Fruit fly (Drosophila melanogaster): Measurements from ENCODE around the gene CG4452.
A peak's percentile ranks its signal among the peaks of the same experiment; 100 is the strongest.

CG4452 gene

dm6 chr3L:9380344-9380849 lies 13.2 kb downstream of the CG4452 start:
- TF ChIP-seq CG17801 (GFP tag; optimal IDR thresholded peaks at IDR 0.05; ENCODE audit: partially characterized antibody), result no peak

- no peak for TF ChIP-seq CG17801 (GFP tag; optimal IDR thresholded peaks at IDR 0.05; ENCODE audit: partially characterized antibody)
These were observed 14.4 kb downstream of the CG4452 start, which contains the start of gene Hsp23 for dm6 chr3L:9381602-9382001. Hsp23 (plus strand) TSS chr3L:9381882.

- TF ChIP-seq CG17801 (GFP tag; optimal IDR thresholded peaks at IDR 0.05; ENCODE audit: partially characterized antibody), result peak; percentile 99
These were observed 16.3 kb downstream of the CG4452 start, which contains the start of gene Hsp27 for dm6 chr3L:9383345-9384075. Hsp27 (plus strand) TSS chr3L:9384063.

- TF ChIP-seq CG17801 (GFP tag; optimal IDR thresholded peaks at IDR 0.05; ENCODE audit: partially characterized antibody), result no peak
These were observed 17.4 kb downstream of the CG4452 start for dm6 chr3L:9384445-9385079.

- no peak for TF ChIP-seq CG17801 (GFP tag; optimal IDR thresholded peaks at IDR 0.05; ENCODE audit: partially characterized antibody)
These were observed 24.3 kb downstream of the CG4452 start for dm6 chr3L:9391340-9391980.

dm6 chr3L:9396038-9396437 lies 28.9 kb downstream of the CG4452 start:
- peak; percentile 11 for TF ChIP-seq CG17801 (GFP tag; optimal IDR thresholded peaks at IDR 0.05; ENCODE audit: partially characterized antibody)

- TF ChIP-seq CG17801 (GFP tag; optimal IDR thresholded peaks at IDR 0.05; ENCODE audit: partially characterized antibody), result no peak
These were observed 29.5 kb downstream of the CG4452 start for dm6 chr3L:9396704-9397103.

- TF ChIP-seq CG17801 (GFP tag; optimal IDR thresholded peaks at IDR 0.05; ENCODE audit: partially characterized antibody), result peak; percentile 58
These were observed 30.0 kb downstream of the CG4452 start for dm6 chr3L:9397156-9397555.

- TF ChIP-seq CG17801 (GFP tag; optimal IDR thresholded peaks at IDR 0.05; ENCODE audit: partially characterized antibody), result no peak
These were observed 30.9 kb downstream of the CG4452 start for dm6 chr3L:9398028-9398427.

dm6 chr3L:9398435-9398981 lies 31.3 kb downstream of the CG4452 start:
- no peak for TF ChIP-seq CG17801 (GFP tag; optimal IDR thresholded peaks at IDR 0.05; ENCODE audit: partially characterized antibody)

dm6 chr3L:9399013-9399750 lies 32.0 kb downstream of the CG4452 start, which contains the start of gene CG4080:
CG4080 (minus strand) TSS chr3L:9399227.
- TF ChIP-seq CG17801 (GFP tag; optimal IDR thresholded peaks at IDR 0.05; ENCODE audit: partially characterized antibody), result peak; percentile 68

- TF ChIP-seq CG17801 (GFP tag; optimal IDR thresholded peaks at IDR 0.05; ENCODE audit: partially characterized antibody), result no peak
These were observed 32.7 kb downstream of the CG4452 start for dm6 chr3L:9399855-9400254.

- TF ChIP-seq CG17801 (GFP tag; optimal IDR thresholded peaks at IDR 0.05; ENCODE audit: partially characterized antibody), result no peak
These were observed 33.6 kb downstream of the CG4452 start for dm6 chr3L:9400697-9401353.

Data from ovary, adult (tissue).